Fruit fly (Drosophila melanogaster) whole organism, adult: Measurements from ENCODE around the gene CG43773.

ENCODE experiments used
- CG12768 ChIP-seq: fragments of 200-800 bp; sonication (Bioruptor generic); optimal IDR thresholded peaks from 2 replicates; lab custom pipeline; 2017; ENCODE audit warnings: missing biosample characterization, missing genetic modification characterization, mild to moderate bottlenecking, moderate library complexity, missing genetic modification reagents
- CG33017 ChIP-seq: fragments of 200-800 bp; sonication (Bioruptor generic); optimal IDR thresholded peaks from 2 replicates; lab custom pipeline; 2018; ENCODE audit warnings: missing biosample characterization, mild to moderate bottlenecking, missing genetic modification characterization, moderate library complexity
- CG5204 ChIP-seq: fragments of 200-800 bp; sonication (Bioruptor generic); optimal IDR thresholded peaks from 2 replicates; lab custom pipeline; 2016; ENCODE audit warnings: missing biosample characterization, missing genetic modification characterization
- cnc ChIP-seq, 2 experiments: fragments of >200 bp; optimal IDR thresholded peaks; 2 replicates each; lab custom pipeline; 2017
- ovo ChIP-seq: fragments of 200-800 bp; sonication (Bioruptor generic); optimal IDR thresholded peaks from 2 replicates; lab custom pipeline; 2016; ENCODE audit warnings: missing biosample characterization, missing genetic modification characterization
- tj ChIP-seq: fragments of 200-800 bp; sonication (Bioruptor generic); optimal IDR thresholded peaks from 3 replicates; lab custom pipeline; 2017; ENCODE audit warnings: missing biosample characterization, mild to moderate bottlenecking, missing genetic modification characterization, moderate library complexity
- toe ChIP-seq: fragments of 200-800 bp; sonication (Bioruptor generic); optimal IDR thresholded peaks from 2 replicates; lab custom pipeline; 2016; ENCODE audit warnings: missing biosample characterization, missing genetic modification characterization

- TF ChIP-seq cnc (optimal IDR thresholded peaks at IDR 0.05; lab: Kevin White, UChicago) (no peak), CG33017 (tag; lab: Kevin White, UChicago) (no peak), toe (GFP tag; lab: Kevin White, UChicago) (no peak), CG5204 (GFP tag; lab: Kevin White, UChicago) (no peak), CG12768 (GFP tag; lab: Kevin White, UChicago) (no peak), tj (GFP tag; lab: Kevin White, UChicago) (no peak), ovo (GFP tag; lab: Kevin White, UChicago) (no peak)
Measured at dm6 chr2L:4043052-4043451, 35.6 kb downstream of the CG43773 start.
